Worm (Caenorhabditis elegans): ENCODE results near the gene F56D5.6.
A peak's percentile ranks its signal among the peaks of the same experiment; 100 is the strongest.

The F56D5.6 gene

ce11 chrIV:9401715-9402114 lies at the start of gene F56D5.6:
F56D5.6 (plus strand) TSS chrIV:9401922.
- TF ChIP-seq madf-6 (GFP tag; IDR thresholded peaks at IDR 0.05) = no peak
- peak; percentile 66 for TF ChIP-seq nhr-80 (tag; optimal IDR thresholded peaks at IDR 0.05)

ce11 chrIV:9353728-9354127 lies 48.0 kb upstream of the F56D5.6 start:
- TF ChIP-seq F52B5.7 (tag; optimal IDR thresholded peaks at IDR 0.05) (no peak), lin-26 (GFP tag; IDR thresholded peaks at IDR 0.05) (no peak), snpc-3.4 (tag; optimal IDR thresholded peaks at IDR 0.05) (no peak), ceh-58 (GFP tag; IDR thresholded peaks at IDR 0.05) (no peak)

DNA sequence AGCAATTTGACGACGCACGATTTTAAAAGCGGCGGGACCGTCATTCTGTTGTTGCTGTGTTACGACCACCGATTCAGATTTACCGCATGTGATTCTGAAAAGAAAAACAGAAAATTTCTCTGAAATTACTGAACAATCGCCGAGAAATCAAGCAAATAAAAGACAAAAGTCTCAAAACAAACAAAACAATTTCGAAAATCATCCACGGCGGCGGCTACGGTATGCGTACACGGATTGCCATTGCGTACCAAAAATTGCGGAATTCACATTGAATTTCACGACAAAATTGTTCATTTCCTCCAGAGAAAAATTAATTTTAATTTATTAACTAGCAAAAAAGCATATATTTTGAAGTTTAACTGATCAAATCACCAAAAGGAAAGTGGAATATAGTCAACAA lies 35.3 kb upstream of the F56D5.6 start, which contains the start of gene pezo-1:
Gene pezo-1, minus strand, starts transcription at position 101 of the 400 bp plus-strand sequence.
- TF ChIP-seq K12H6.12 (tag; optimal IDR thresholded peaks at IDR 0.05) (no peak), cebp-1 (GFP tag; IDR thresholded peaks at IDR 0.05) (no peak), cebp-1 (tag; optimal IDR thresholded peaks at IDR 0.05) (no peak), B0035.1 (tag; optimal IDR thresholded peaks at IDR 0.05) (no peak), F52B5.7 (tag; optimal IDR thresholded peaks at IDR 0.05) (no peak), efl-1 (GFP tag; optimal IDR thresholded peaks at IDR 0.05) (no peak), ceh-40 (GFP tag; IDR thresholded peaks at IDR 0.05) (no peak), hsf-1 (GFP tag; IDR thresholded peaks at IDR 0.05) (0 out of 2 replicates have a peak, but pooled peaks have one; percentile 25), snpc-3.4 (tag; optimal IDR thresholded peaks at IDR 0.05) (peak; percentile 11), rcor-1 (GFP tag; IDR thresholded peaks at IDR 0.05) (no peak), lsl-1 (GFP tag; optimal IDR thresholded peaks at IDR 0.05) (peak; percentile 28), aptf-2 (GFP tag; conservative IDR thresholded peaks at IDR 0.05) (no peak), Y95B8A.8 (GFP tag; IDR thresholded peaks at IDR 0.05) (no peak), bed-1 (GFP tag; IDR thresholded peaks at IDR 0.05) (no peak)

- TF ChIP-seq lin-26 (GFP tag; IDR thresholded peaks at IDR 0.05) (no peak), hrde-1 (tag; optimal IDR thresholded peaks at IDR 0.05; ENCODE audit: borderline replicate concordance) (no peak), madf-3 (GFP tag; IDR thresholded peaks at IDR 0.05) (no peak), Y56A3A.18 (GFP tag; IDR thresholded peaks at IDR 0.05) (no peak), hmg-20 (GFP tag; IDR thresholded peaks at IDR 0.05) (no peak), ztf-3 (GFP tag; optimal IDR thresholded peaks at IDR 0.05) (no peak), Y79H2A.3 (GFP tag; conservative IDR thresholded peaks at IDR 0.05) (no peak), mxl-1 (tag; optimal IDR thresholded peaks at IDR 0.05) (no peak), mes-4 (tag; optimal IDR thresholded peaks at IDR 0.05) (no peak), ztf-26 (tag; optimal IDR thresholded peaks at IDR 0.05) (no peak), nfya-1 (tag; optimal IDR thresholded peaks at IDR 0.05; ENCODE audit: borderline replicate concordance, insufficient read depth) (no peak), nhr-120 (GFP tag; IDR thresholded peaks at IDR 0.05) (no peak), lir-1 (GFP tag; conservative IDR thresholded peaks at IDR 0.05) (no peak), hlh-12 (tag; optimal IDR thresholded peaks at IDR 0.05) (no peak), ztf-18 (tag; optimal IDR thresholded peaks at IDR 0.05) (no peak), F37B4.10 (GFP tag; IDR thresholded peaks at IDR 0.05) (no peak), aptf-2 (GFP tag; conservative IDR thresholded peaks at IDR 0.05) (no peak), attf-5 (GFP tag; optimal IDR thresholded peaks at IDR 0.05) (peak; percentile 10), mel-28 (tag; optimal IDR thresholded peaks at IDR 0.05; ENCODE audit: borderline replicate concordance) (no peak), B0035.1 (tag; optimal IDR thresholded peaks at IDR 0.05) (no peak), snpc-4 (GFP tag; optimal IDR thresholded peaks at IDR 0.05) (peak; percentile 10), snpc-4 (tag; optimal IDR thresholded peaks at IDR 0.05) (peak in 2 of 4 experiments; percentile 9 to 48), C06A6.2 (GFP tag; conservative IDR thresholded peaks at IDR 0.05) (no peak), ceh-27 (GFP tag; optimal IDR thresholded peaks at IDR 0.05) (peak; percentile 24), Y53G8AR.9 (GFP tag; conservative IDR thresholded peaks at IDR 0.05) (no peak), hmg-1.2 (GFP tag; IDR thresholded peaks at IDR 0.05) (peak; percentile 35; the same call in 1 of the 2 replicates), B0336.3 (GFP tag; IDR thresholded peaks at IDR 0.05) (no peak), F49E8.2 (tag; optimal IDR thresholded peaks at IDR 0.05; ENCODE audit: insufficient read depth) (peak; percentile 42)
Measured at ce11 chrIV:9367852-9368627, 33.7 kb upstream of the F56D5.6 start.

Data from whole organism, young adult.